Fruit fly (Drosophila melanogaster) whole organism, embryonic: ENCODE results near the gene CG15347.

Experiments used
- Atf3 ChIP-seq: fragments of 200-800 bp; sonication (Bioruptor generic); optimal IDR thresholded peaks from 3 replicates; lab custom pipeline; 2016; ENCODE audit warnings: missing biosample characterization, missing genetic modification characterization
- Awh ChIP-seq: fragments of 200-800 bp; sonication (Bioruptor generic); IDR thresholded peaks from 2 replicates; pipeline ENCODE4, ENCODE4 v1.3.6; 2022; ENCODE audit warnings: missing biosample characterization, missing genetic modification characterization
- B-H1 ChIP-seq: fragments of 200-800 bp; sonication (Bioruptor generic); IDR thresholded peaks from 3 replicates; pipeline ENCODE4 v1.3.6; 2022; ENCODE audit warnings: missing biosample characterization, missing genetic modification characterization
- BEAF-32 ChIP-seq: fragments of 200-800 bp; sonication (Bioruptor generic); optimal IDR thresholded peaks from 3 replicates; lab custom pipeline; 2017; ENCODE audit warnings: missing biosample characterization, missing genetic modification characterization, mild to moderate bottlenecking, moderate library complexity, missing genetic modification reagents
- Blimp-1 ChIP-seq: fragments of 200-800 bp; sonication (Bioruptor generic); optimal IDR thresholded peaks from 3 replicates; lab custom pipeline; 2018; ENCODE audit warnings: missing biosample characterization, missing genetic modification characterization, mild to moderate bottlenecking, moderate library complexity, missing genetic modification reagents
- Bteb2 ChIP-seq: fragments of 200-800 bp; sonication (Bioruptor generic); optimal IDR thresholded peaks from 2 replicates; lab custom pipeline; 2016; ENCODE audit warnings: missing biosample characterization, missing genetic modification characterization
- CG10267 ChIP-seq: fragments of 200-800 bp; sonication (Bioruptor generic); optimal IDR thresholded peaks from 2 replicates; lab custom pipeline; 2018; ENCODE audit warnings: missing biosample characterization, mild to moderate bottlenecking, missing genetic modification characterization, moderate library complexity
- CG12744 ChIP-seq: fragments of 200-800 bp; sonication (Bioruptor generic); optimal IDR thresholded peaks from 2 replicates; lab custom pipeline; 2016; ENCODE audit warnings: missing biosample characterization, missing genetic modification characterization
- CG13624 ChIP-seq: fragments of 200-800 bp; sonication (Bioruptor generic); optimal IDR thresholded peaks from 2 replicates; lab custom pipeline; 2016; ENCODE audit warnings: missing biosample characterization, missing genetic modification characterization
- CG14710 ChIP-seq: fragments of 200-800 bp; sonication (Bioruptor generic); optimal IDR thresholded peaks from 3 replicates; lab custom pipeline; 2019; ENCODE audit warnings: missing biosample characterization, mild to moderate bottlenecking, missing genetic modification characterization, moderate library complexity
- CG1529 ChIP-seq: fragments of 200-800 bp; sonication (Bioruptor generic); optimal IDR thresholded peaks from 3 replicates; lab custom pipeline; 2018; ENCODE audit warnings: missing biosample characterization, missing genetic modification characterization
- CG17612 ChIP-seq: fragments of 200-800 bp; sonication (Bioruptor generic); IDR thresholded peaks from 2 replicates; pipeline ENCODE4 v1.3.6; 2022; ENCODE audit warnings: missing biosample characterization, missing genetic modification characterization
- CG1792 ChIP-seq: fragments of 200-800 bp; sonication (Bioruptor generic); optimal IDR thresholded peaks from 2 replicates; lab custom pipeline; 2016; ENCODE audit warnings: missing biosample characterization, missing genetic modification characterization
- CG2875 ChIP-seq: fragments of 200-800 bp; sonication (Bioruptor generic); optimal IDR thresholded peaks from 2 replicates; lab custom pipeline; 2017; ENCODE audit warnings: missing biosample characterization, mild to moderate bottlenecking, missing genetic modification characterization, missing genetic modification reagents
- CG3065 ChIP-seq: fragments of 200-800 bp; sonication (Bioruptor generic); optimal IDR thresholded peaks from 2 replicates; lab custom pipeline; 2016; ENCODE audit warnings: missing biosample characterization, missing genetic modification characterization
- CG31441 ChIP-seq: fragments of 200-800 bp; sonication (Bioruptor generic); IDR thresholded peaks from 2 replicates; pipeline ENCODE4 v1.3.6; 2022; ENCODE audit warnings: missing biosample characterization, missing genetic modification characterization
- CG33213 ChIP-seq: fragments of 200-800 bp; sonication (Bioruptor generic); optimal IDR thresholded peaks from 3 replicates; lab custom pipeline; 2016; ENCODE audit warnings: missing biosample characterization, missing genetic modification characterization
- CG34224 ChIP-seq: fragments of 200-800 bp; sonication (Bioruptor generic); IDR thresholded peaks from 3 replicates; pipeline ENCODE4 v1.3.6; 2022; ENCODE audit warnings: missing biosample characterization, missing genetic modification characterization; ENCODE audit not compliant: partially characterized antibody
- CG5245 ChIP-seq: fragments of 200-800 bp; sonication (Bioruptor generic); optimal IDR thresholded peaks from 3 replicates; lab custom pipeline; 2016; ENCODE audit warnings: missing biosample characterization, missing genetic modification characterization
- CG7372 ChIP-seq: fragments of 200-800 bp; sonication (Bioruptor generic); IDR thresholded peaks from 2 replicates; pipeline ENCODE4 v1.3.6; 2022; ENCODE audit warnings: missing biosample characterization, missing genetic modification characterization
- CG8089 ChIP-seq: fragments of 200-800 bp; sonication (Bioruptor generic); optimal IDR thresholded peaks from 3 replicates; lab custom pipeline; 2016; ENCODE audit warnings: missing biosample characterization, missing genetic modification characterization
- CG9437 ChIP-seq: fragments of 200-800 bp; sonication (Bioruptor generic); optimal IDR thresholded peaks from 2 replicates; lab custom pipeline; 2018; ENCODE audit warnings: missing biosample characterization, mild to moderate bottlenecking, missing genetic modification characterization
- CG9797 ChIP-seq: fragments of 200-800 bp; sonication (Bioruptor generic); optimal IDR thresholded peaks from 3 replicates; lab custom pipeline; 2018; ENCODE audit warnings: missing biosample characterization, mild to moderate bottlenecking, missing genetic modification characterization
- CG9876 ChIP-seq: fragments of 200-800 bp; sonication (Bioruptor generic); optimal IDR thresholded peaks from 2 replicates; lab custom pipeline; 2016; ENCODE audit warnings: missing biosample characterization, missing genetic modification characterization
- CTCF ChIP-seq: fragments of 200-800 bp; sonication (Bioruptor generic); optimal IDR thresholded peaks from 2 replicates; lab custom pipeline; 2017; ENCODE audit warnings: missing biosample characterization, mild to moderate bottlenecking, missing genetic modification characterization, moderate library complexity
- Camta ChIP-seq: fragments of 200-800 bp; sonication (Bioruptor generic); optimal IDR thresholded peaks from 2 replicates; lab custom pipeline; 2016; ENCODE audit warnings: missing biosample characterization, missing genetic modification characterization
- Dll ChIP-seq: fragments of 200-800 bp; sonication (Bioruptor generic); IDR thresholded peaks from 4 replicates; pipeline ENCODE4 v1.3.6; 2022; ENCODE audit warnings: missing biosample characterization, missing genetic modification characterization; ENCODE audit not compliant: partially characterized antibody
- Doc2 ChIP-seq: fragments of 200-800 bp; sonication (Bioruptor generic); IDR thresholded peaks from 2 replicates; pipeline ENCODE4 v1.3.6; 2022; ENCODE audit warnings: missing biosample characterization, missing genetic modification characterization
- Drgx ChIP-seq: fragments of 200-800 bp; sonication (Bioruptor generic); IDR thresholded peaks from 2 replicates; pipeline ENCODE4 v1.3.6; 2022; ENCODE audit warnings: missing biosample characterization, missing genetic modification characterization
- Fer2 ChIP-seq: fragments of 200-800 bp; sonication (Bioruptor generic); optimal IDR thresholded peaks from 2 replicates; lab custom pipeline; 2018; ENCODE audit warnings: missing biosample characterization, mild to moderate bottlenecking, missing genetic modification characterization, moderate library complexity
- Hr51 ChIP-seq, 2 experiments: fragments of 200-800 bp; sonication (Bioruptor generic); optimal IDR thresholded peaks; 2 replicates in 1 of 2; 3 replicates in 1 of 2; lab custom pipeline; 2016 to 2018; ENCODE audit warnings: missing biosample characterization in 2 of 2, missing genetic modification characterization in 2 of 2, mild to moderate bottlenecking in 1 of 2, moderate library complexity in 1 of 2
- MTF-1 ChIP-seq: fragments of 200-800 bp; sonication (Bioruptor generic); optimal IDR thresholded peaks from 2 replicates; lab custom pipeline; 2018; ENCODE audit warnings: missing biosample characterization, mild to moderate bottlenecking, missing genetic modification characterization, borderline replicate concordance
- NFAT ChIP-seq: fragments of 200-800 bp; sonication (Bioruptor generic); IDR thresholded peaks from 2 replicates; pipeline ENCODE4 v1.3.6; 2022; ENCODE audit warnings: missing biosample characterization, missing genetic modification characterization
- Pdp1 ChIP-seq, 2 experiments: fragments of 200-800 bp; sonication (Bioruptor generic); optimal IDR thresholded peaks; 3 replicates each; lab custom pipeline; 2016; ENCODE audit warnings: missing biosample characterization in 2 of 2, missing genetic modification characterization in 2 of 2, mild to moderate bottlenecking in 1 of 2, moderate library complexity in 1 of 2
- Ptx1 ChIP-seq: fragments of 200-800 bp; sonication (Bioruptor generic); IDR thresholded peaks from 2 replicates; pipeline ENCODE4 v1.3.6; 2022; ENCODE audit warnings: missing biosample characterization, missing genetic modification characterization
- YL-1 ChIP-seq: fragments of 200-800 bp; sonication (Bioruptor generic); optimal IDR thresholded peaks from 3 replicates; lab custom pipeline; 2017; ENCODE audit warnings: missing biosample characterization, mild to moderate bottlenecking, missing genetic modification characterization
- ap ChIP-seq: fragments of 200-800 bp; sonication (Bioruptor generic); IDR thresholded peaks from 2 replicates; pipeline ENCODE4 v1.3.6; 2022; ENCODE audit warnings: missing biosample characterization, missing genetic modification characterization
- cas ChIP-seq: fragments of 200-800 bp; sonication (Bioruptor generic); IDR thresholded peaks from 2 replicates; pipeline ENCODE4 v1.3.6; 2022; ENCODE audit warnings: missing biosample characterization, missing genetic modification characterization
- grn ChIP-seq: fragments of 200-800 bp; sonication (Bioruptor generic); optimal IDR thresholded peaks from 3 replicates; lab custom pipeline; 2017; ENCODE audit warnings: missing biosample characterization, missing genetic modification characterization
- gsb-n ChIP-seq: fragments of 200-800 bp; sonication (Bioruptor generic); optimal IDR thresholded peaks from 3 replicates; lab custom pipeline; 2018; ENCODE audit warnings: missing biosample characterization, mild to moderate bottlenecking, missing genetic modification characterization
- h ChIP-seq: fragments of >200 bp; optimal IDR thresholded peaks from 2 replicates; lab custom pipeline; 2017
- lmd ChIP-seq: fragments of 200-800 bp; sonication (Bioruptor generic); IDR thresholded peaks from 2 replicates; pipeline ENCODE4 v1.3.6; 2022; ENCODE audit warnings: missing biosample characterization, missing genetic modification characterization
- pzg ChIP-seq: fragments of 200-800 bp; sonication (Bioruptor generic); optimal IDR thresholded peaks from 3 replicates; lab custom pipeline; 2018; ENCODE audit warnings: missing biosample characterization, mild to moderate bottlenecking, missing genetic modification characterization, moderate library complexity
- ranshi ChIP-seq: fragments of 200-800 bp; sonication (Bioruptor generic); IDR thresholded peaks from 2 replicates; pipeline ENCODE4 v1.3.6; 2022; ENCODE audit warnings: missing biosample characterization, missing genetic modification characterization
- run ChIP-seq: fragments of 200-800 bp; sonication (Bioruptor generic); optimal IDR thresholded peaks from 3 replicates; lab custom pipeline; 2018; ENCODE audit warnings: missing biosample characterization, mild to moderate bottlenecking, missing genetic modification characterization
- sens-2 ChIP-seq: fragments of 200-800 bp; sonication (Bioruptor generic); IDR thresholded peaks from 2 replicates; pipeline ENCODE4 v1.3.6; 2022; ENCODE audit warnings: missing biosample characterization, missing genetic modification characterization
- sima ChIP-seq: fragments of 200-800 bp; sonication (Bioruptor generic); optimal IDR thresholded peaks from 2 replicates; lab custom pipeline; 2016; ENCODE audit warnings: missing biosample characterization, missing genetic modification characterization
- ssp ChIP-seq: fragments of 200-800 bp; sonication (Bioruptor generic); IDR thresholded peaks from 2 replicates; pipeline ENCODE4 v1.3.6; 2022; ENCODE audit warnings: missing biosample characterization, missing genetic modification characterization
- sug ChIP-seq: fragments of 200-800 bp; optimal IDR thresholded peaks from 2 replicates; lab custom pipeline; 2019; ENCODE audit warnings: missing biosample characterization, mild to moderate bottlenecking, missing genetic modification characterization, moderate library complexity
- toy ChIP-seq: fragments of 200-800 bp; sonication (Bioruptor generic); IDR thresholded peaks from 2 replicates; pipeline ENCODE4 v1.3.6; 2022; ENCODE audit warnings: missing biosample characterization, missing genetic modification characterization
- zen ChIP-seq: fragments of 200-800 bp; sonication (Bioruptor generic); optimal IDR thresholded peaks from 3 replicates; lab custom pipeline; 2018; ENCODE audit warnings: missing biosample characterization, mild to moderate bottlenecking, missing genetic modification characterization, moderate library complexity

Gene CG15347

DNA sequence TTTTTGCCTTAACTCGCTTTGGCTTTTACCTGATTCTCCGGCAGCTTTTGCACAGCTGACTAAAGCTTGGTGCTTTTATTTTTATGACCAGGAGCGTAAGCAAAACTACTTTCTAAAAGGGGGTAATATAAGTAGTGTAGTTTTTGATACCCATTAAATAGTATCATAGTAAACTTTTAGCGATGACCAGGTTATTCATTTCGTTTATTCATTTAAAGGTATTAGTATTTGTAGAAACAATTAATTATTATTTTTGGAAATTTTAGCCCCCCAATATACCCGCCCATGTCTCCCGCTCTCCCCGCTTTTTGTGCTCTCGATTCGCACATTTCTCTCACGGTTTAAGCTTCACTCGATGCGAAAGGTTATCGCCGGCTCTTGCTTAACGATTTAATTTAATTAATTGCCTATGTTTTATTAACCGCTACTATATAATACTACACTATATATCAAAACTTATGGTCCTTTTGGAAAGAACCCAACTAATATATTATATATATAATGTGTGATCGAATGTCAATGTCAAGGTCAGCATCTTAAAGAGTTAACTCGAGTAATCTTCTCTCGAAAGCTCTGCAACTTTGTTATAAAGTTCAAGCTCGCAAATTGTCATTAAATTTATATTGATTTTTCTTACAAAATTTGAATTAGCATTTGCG lies 3.8 kb upstream of the CG15347 start, which contains the start of gene Sptr (continued):
- TF ChIP-seq CG34224 (GFP tag; lab: Robert Waterston, UW) (no peak), CG33213 (GFP tag; lab: Kevin White, UChicago) (peak; percentile 62), CG10267 (peak; percentile 71), CG7372 (GFP tag; lab: Robert Waterston, UW) (peak; percentile 84), zen (tag; lab: Kevin White, UChicago) (peak; percentile 31), CG17612 (GFP tag; lab: Robert Waterston, UW) (peak; percentile 81), cas (peak; percentile 82), CG9797 (GFP tag; lab: Kevin White, UChicago) (no peak), CG2875 (peak; percentile 62), CG31441 (peak; percentile 86), Camta (GFP tag; lab: Kevin White, UChicago) (peak; percentile 58), YL-1 (peak; percentile 43), Blimp-1 (peak; percentile 73), CG9876 (GFP tag; lab: Kevin White, UChicago) (no peak), h (lab: Kevin White, UChicago) (no peak), CG5245 (peak; percentile 62), ssp (GFP tag; lab: Robert Waterston, UW) (peak; percentile 72), CG14710 (tag; lab: Kevin White, UChicago) (peak; percentile 38), toy (GFP tag; lab: Robert Waterston, UW) (peak; percentile 73), grn (peak; percentile 36), sug (tag; lab: Kevin White, UChicago) (peak; percentile 87), pzg (GFP tag; lab: Kevin White, UChicago) (peak; percentile 12), CG8089 (GFP tag; lab: Kevin White, UChicago) (peak; percentile 2), Hr51 (GFP tag; optimal IDR thresholded peaks at IDR 0.05; lab: Kevin White, UChicago) (peak; percentile 64 to 94), NFAT (GFP tag; lab: Robert Waterston, UW) (peak; percentile 90), sima (GFP tag; lab: Kevin White, UChicago) (peak; percentile 16), run (peak; percentile 75), ap (GFP tag; lab: Robert Waterston, UW) (peak; percentile 80), Bteb2 (GFP tag; lab: Kevin White, UChicago) (peak; percentile 82), sens-2 (0 out of 2 replicates have a peak, but pooled peaks have one; percentile 15), Pdp1 (GFP tag; optimal IDR thresholded peaks at IDR 0.05; lab: Kevin White, UChicago) (peak; percentile 75 to 79), B-H1 (GFP tag; lab: Robert Waterston, UW) (peak; percentile 81), ranshi (GFP tag; lab: Robert Waterston, UW) (peak; percentile 89), Dll (GFP tag; lab: Robert Waterston, UW) (no peak), CTCF (GFP tag; lab: Kevin White, UChicago) (peak; percentile 33), CG1529 (peak; percentile 57), CG1792 (peak; percentile 58), lmd (GFP tag; lab: Robert Waterston, UW) (peak; percentile 92), CG9437 (GFP tag; lab: Kevin White, UChicago) (peak; percentile 68), Fer2 (tag; lab: Kevin White, UChicago) (peak; percentile 80), Ptx1 (GFP tag; lab: Robert Waterston, UW) (peak; percentile 90), Drgx (GFP tag; lab: Robert Waterston, UW) (peak; percentile 95), CG3065 (GFP tag; lab: Kevin White, UChicago) (peak; percentile 13), CG13624 (peak; percentile 84), Doc2 (GFP tag; lab: Robert Waterston, UW) (peak; percentile 50; the same call in 1 of the 2 replicates), Atf3 (peak; percentile 14), BEAF-32 (GFP tag; lab: Kevin White, UChicago) (no peak), MTF-1 (GFP tag; lab: Kevin White, UChicago) (peak; percentile 51), gsb-n (tag; lab: Kevin White, UChicago) (peak; percentile 29), Awh (GFP tag; lab: Robert Waterston, UW) (peak; percentile 88), CG12744 (GFP tag; lab: Kevin White, UChicago) (peak; percentile 68)
